Fruit fly (Drosophila melanogaster) whole organism, embryonic: ENCODE results near the gene ind.
A peak's percentile ranks its signal among the peaks of the same experiment; 100 is the strongest.

Experiments used
- B-H2 ChIP-seq: fragments of 200-800 bp; sonication (Bioruptor generic); optimal IDR thresholded peaks from 2 replicates; lab custom pipeline; 2018; ENCODE audit warnings: missing biosample characterization, mild to moderate bottlenecking, missing genetic modification characterization
- Blimp-1 ChIP-seq: fragments of 200-800 bp; sonication (Bioruptor generic); optimal IDR thresholded peaks from 3 replicates; lab custom pipeline; 2018; ENCODE audit warnings: missing biosample characterization, missing genetic modification characterization, mild to moderate bottlenecking, moderate library complexity, missing genetic modification reagents
- CG10267 ChIP-seq: fragments of 200-800 bp; sonication (Bioruptor generic); optimal IDR thresholded peaks from 2 replicates; lab custom pipeline; 2018; ENCODE audit warnings: missing biosample characterization, mild to moderate bottlenecking, missing genetic modification characterization, moderate library complexity
- CG10462 ChIP-seq: fragments of 200-800 bp; sonication (Bioruptor generic); optimal IDR thresholded peaks from 2 replicates; lab custom pipeline; 2016; ENCODE audit warnings: missing biosample characterization, missing genetic modification characterization
- CG10959 ChIP-seq: fragments of 200-800 bp; sonication (Bioruptor generic); IDR thresholded peaks from 2 replicates; pipeline ENCODE4 v1.3.6; 2022; ENCODE audit warnings: missing biosample characterization, missing genetic modification characterization
- CG12155 ChIP-seq: fragments of 200-800 bp; sonication (Bioruptor generic); optimal IDR thresholded peaks from 3 replicates; lab custom pipeline; 2016; ENCODE audit warnings: missing biosample characterization, missing genetic modification characterization
- CG12391 ChIP-seq: fragments of 200-800 bp; sonication (Bioruptor generic); optimal IDR thresholded peaks from 3 replicates; lab custom pipeline; 2018; ENCODE audit warnings: missing biosample characterization, mild to moderate bottlenecking, missing genetic modification characterization, moderate library complexity
- CG12744 ChIP-seq: fragments of 200-800 bp; sonication (Bioruptor generic); optimal IDR thresholded peaks from 2 replicates; lab custom pipeline; 2016; ENCODE audit warnings: missing biosample characterization, missing genetic modification characterization
- CG13296 ChIP-seq: fragments of 200-800 bp; sonication (Bioruptor generic); optimal IDR thresholded peaks from 3 replicates; lab custom pipeline; 2018; ENCODE audit warnings: missing biosample characterization, mild to moderate bottlenecking, missing genetic modification characterization
- CG15011 ChIP-seq: fragments of 200-800 bp; sonication (Bioruptor generic); optimal IDR thresholded peaks from 3 replicates; lab custom pipeline; 2018; ENCODE audit warnings: missing biosample characterization, mild to moderate bottlenecking, missing genetic modification characterization
- CG1529 ChIP-seq: fragments of 200-800 bp; sonication (Bioruptor generic); optimal IDR thresholded peaks from 3 replicates; lab custom pipeline; 2018; ENCODE audit warnings: missing biosample characterization, missing genetic modification characterization
- CG15601 ChIP-seq: fragments of 200-800 bp; sonication (Bioruptor generic); optimal IDR thresholded peaks from 3 replicates; lab custom pipeline; 2019; ENCODE audit warnings: missing biosample characterization, mild to moderate bottlenecking, missing genetic modification characterization, moderate library complexity
- CG1603 ChIP-seq: fragments of 200-800 bp; sonication (Bioruptor generic); optimal IDR thresholded peaks from 2 replicates; lab custom pipeline; 2019; ENCODE audit warnings: missing biosample characterization, mild to moderate bottlenecking, missing genetic modification characterization, moderate library complexity
- CG17328 ChIP-seq: fragments of 200-800 bp; sonication (Bioruptor generic); IDR thresholded peaks from 2 replicates; pipeline ENCODE4 v1.3.6; 2022; ENCODE audit warnings: missing biosample characterization, missing genetic modification characterization
- CG2199 ChIP-seq: fragments of 200-800 bp; sonication (Bioruptor generic); IDR thresholded peaks from 3 replicates; pipeline ENCODE4 v1.3.6; 2022; ENCODE audit warnings: missing biosample characterization, missing genetic modification characterization
- CG30020 ChIP-seq: fragments of 200-800 bp; optimal IDR thresholded peaks from 2 replicates; lab custom pipeline; 2019; ENCODE audit warnings: missing biosample characterization, mild to moderate bottlenecking, missing genetic modification characterization, moderate library complexity
- CG32532 ChIP-seq: fragments of 200-800 bp; sonication (Bioruptor generic); IDR thresholded peaks from 2 replicates; pipeline ENCODE4 v1.3.6; 2022; ENCODE audit warnings: missing biosample characterization, missing genetic modification characterization
- CG3847 ChIP-seq: fragments of 200-800 bp; sonication (Bioruptor generic); IDR thresholded peaks from 2 replicates; pipeline ENCODE4 v1.3.6; 2022; ENCODE audit warnings: missing biosample characterization, missing genetic modification characterization
- CG4707 ChIP-seq: fragments of 200-800 bp; sonication (Bioruptor generic); optimal IDR thresholded peaks from 2 replicates; lab custom pipeline; 2018; ENCODE audit warnings: missing biosample characterization, mild to moderate bottlenecking, missing genetic modification characterization, moderate library complexity
- CG4854 ChIP-seq: fragments of 200-800 bp; sonication (Bioruptor generic); optimal IDR thresholded peaks from 2 replicates; lab custom pipeline; 2016; ENCODE audit warnings: missing biosample characterization, missing genetic modification characterization, inconsistent platforms
- CG8478 ChIP-seq: fragments of >200 bp; optimal IDR thresholded peaks from 2 replicates; lab custom pipeline; 2018
- CG9932 ChIP-seq: fragments of 200-800 bp; sonication (Bioruptor generic); IDR thresholded peaks from 2 replicates; pipeline ENCODE4 v1.3.6; 2022; ENCODE audit warnings: missing biosample characterization, missing genetic modification characterization
- CHES-1-like ChIP-seq: fragments of 200-800 bp; sonication (Bioruptor generic); optimal IDR thresholded peaks from 2 replicates; lab custom pipeline; 2016; ENCODE audit warnings: missing biosample characterization, missing genetic modification characterization
- Eip74EF ChIP-seq, 2 experiments: fragments of 200-800 bp in 1 of 2; fragments of >200 bp in 1 of 2; sonication (Bioruptor generic) in 1 of 2; optimal IDR thresholded peaks; 2 replicates each; lab custom pipeline; 2017 to 2019; ENCODE audit warnings: missing biosample characterization in 2 of 2, missing genetic modification characterization in 2 of 2, mild to moderate bottlenecking in 1 of 2, moderate library complexity in 1 of 2
- HLH4C ChIP-seq: fragments of 200-800 bp; sonication (Bioruptor generic); IDR thresholded peaks from 3 replicates; pipeline ENCODE4 v1.3.6; 2022; ENCODE audit warnings: missing biosample characterization, missing genetic modification characterization; ENCODE audit not compliant: partially characterized antibody
- Hey ChIP-seq: fragments of 200-800 bp; sonication (Bioruptor generic); optimal IDR thresholded peaks from 3 replicates; lab custom pipeline; 2018; ENCODE audit warnings: missing biosample characterization, mild to moderate bottlenecking, missing genetic modification characterization
- Hmx ChIP-seq: fragments of 200-800 bp; sonication (Bioruptor generic); optimal IDR thresholded peaks from 2 replicates; lab custom pipeline; 2016; ENCODE audit warnings: missing biosample characterization, missing genetic modification characterization
- Mad ChIP-seq: fragments of 200-800 bp; sonication (Bioruptor generic); optimal IDR thresholded peaks from 2 replicates; lab custom pipeline; 2016; ENCODE audit warnings: missing biosample characterization, missing genetic modification characterization
- NC2α ChIP-seq: fragments of 200-800 bp; sonication (Bioruptor generic); optimal IDR thresholded peaks from 2 replicates; lab custom pipeline; 2016; ENCODE audit warnings: missing biosample characterization, missing genetic modification characterization
- NC2β ChIP-seq: fragments of 200-800 bp; sonication (Bioruptor generic); optimal IDR thresholded peaks from 2 replicates; lab custom pipeline; 2016; ENCODE audit warnings: missing biosample characterization, missing genetic modification characterization
- Nf-YA ChIP-seq: fragments of 200-800 bp; sonication (Bioruptor generic); IDR thresholded peaks from 2 replicates; pipeline ENCODE4 v1.3.6; 2022; ENCODE audit warnings: missing biosample characterization, missing genetic modification characterization
- Nf-YB ChIP-seq: fragments of 200-800 bp; sonication (Bioruptor generic); optimal IDR thresholded peaks from 3 replicates; lab custom pipeline; 2019; ENCODE audit warnings: missing biosample characterization, mild to moderate bottlenecking, missing genetic modification characterization, moderate library complexity
- Scr ChIP-seq: fragments of 200-800 bp; sonication (Bioruptor generic); IDR thresholded peaks from 2 replicates; pipeline ENCODE4 v1.3.6; 2022; ENCODE audit warnings: missing biosample characterization, missing genetic modification characterization; ENCODE audit not compliant: partially characterized antibody
- aop ChIP-seq: fragments of 200-800 bp; sonication (Bioruptor generic); IDR thresholded peaks from 2 replicates; pipeline ENCODE4 v1.3.6; 2022; ENCODE audit warnings: missing biosample characterization, missing genetic modification characterization
- ara ChIP-seq: fragments of 200-800 bp; sonication (Bioruptor generic); IDR thresholded peaks from 2 replicates; pipeline ENCODE4 v1.3.6; 2022; ENCODE audit warnings: missing biosample characterization, missing genetic modification characterization
- chif ChIP-seq, 2 experiments: fragments of 200-800 bp; sonication (Bioruptor generic); optimal IDR thresholded peaks; 3 replicates each; lab custom pipeline; 2016; ENCODE audit warnings: missing biosample characterization in 2 of 2, missing genetic modification characterization in 2 of 2
- hb ChIP-seq: fragments of 200-800 bp; sonication (Bioruptor generic); IDR thresholded peaks from 3 replicates; pipeline ENCODE4 v1.3.6; 2022; ENCODE audit warnings: missing biosample characterization, missing genetic modification characterization; ENCODE audit not compliant: partially characterized antibody
- hbn ChIP-seq: fragments of 200-800 bp; sonication (Bioruptor generic); IDR thresholded peaks from 2 replicates; pipeline ENCODE4 v1.3.6; 2022; ENCODE audit warnings: missing biosample characterization, missing genetic modification characterization; ENCODE audit not compliant: partially characterized antibody
- jigr1 ChIP-seq: fragments of 200-800 bp; sonication (Bioruptor generic); IDR thresholded peaks from 3 replicates; pipeline ENCODE4 v1.3.6; 2022; ENCODE audit warnings: missing biosample characterization, missing genetic modification characterization
- mld ChIP-seq: fragments of 200-800 bp; sonication (Bioruptor generic); IDR thresholded peaks from 3 replicates; pipeline ENCODE4 v1.3.6; 2022; ENCODE audit warnings: missing biosample characterization, missing genetic modification characterization; ENCODE audit not compliant: partially characterized antibody
- nom ChIP-seq: fragments of 200-800 bp; sonication (Bioruptor generic); optimal IDR thresholded peaks from 2 replicates; lab custom pipeline; 2017; ENCODE audit warnings: missing biosample characterization, missing genetic modification characterization, mild to moderate bottlenecking, moderate library complexity, missing genetic modification reagents
- org-1 ChIP-seq: fragments of 200-800 bp; sonication (Bioruptor generic); optimal IDR thresholded peaks from 2 replicates; lab custom pipeline; 2017; ENCODE audit warnings: missing biosample characterization, missing genetic modification characterization
- pum ChIP-seq: fragments of 200-800 bp; sonication (Bioruptor generic); optimal IDR thresholded peaks from 2 replicates; lab custom pipeline; 2016; ENCODE audit warnings: missing biosample characterization, missing genetic modification characterization
- row ChIP-seq: fragments of 200-800 bp; sonication (Bioruptor generic); IDR thresholded peaks from 3 replicates; pipeline ENCODE4 v1.3.6; 2022; ENCODE audit warnings: missing biosample characterization, missing genetic modification characterization
- salm ChIP-seq: fragments of 200-800 bp; sonication (Bioruptor generic); optimal IDR thresholded peaks from 2 replicates; lab custom pipeline; 2018; ENCODE audit warnings: missing biosample characterization, mild to moderate bottlenecking, missing genetic modification characterization
- sima ChIP-seq: fragments of 200-800 bp; sonication (Bioruptor generic); optimal IDR thresholded peaks from 2 replicates; lab custom pipeline; 2016; ENCODE audit warnings: missing biosample characterization, missing genetic modification characterization
- sr ChIP-seq: fragments of 200-800 bp; sonication (Bioruptor generic); IDR thresholded peaks from 3 replicates; pipeline ENCODE4 v1.3.6; 2022; ENCODE audit warnings: missing biosample characterization, missing genetic modification characterization
- ssp ChIP-seq: fragments of 200-800 bp; sonication (Bioruptor generic); IDR thresholded peaks from 2 replicates; pipeline ENCODE4 v1.3.6; 2022; ENCODE audit warnings: missing biosample characterization, missing genetic modification characterization
- toy ChIP-seq: fragments of 200-800 bp; sonication (Bioruptor generic); IDR thresholded peaks from 2 replicates; pipeline ENCODE4 v1.3.6; 2022; ENCODE audit warnings: missing biosample characterization, missing genetic modification characterization
- z ChIP-seq: fragments of 200-800 bp; sonication (Bioruptor generic); IDR thresholded peaks from 3 replicates; pipeline ENCODE4 v1.3.6; 2022; ENCODE audit warnings: missing biosample characterization, missing genetic modification characterization
- zf30C ChIP-seq: fragments of 200-800 bp; sonication (Bioruptor generic); optimal IDR thresholded peaks from 3 replicates; lab custom pipeline; 2018; ENCODE audit warnings: missing biosample characterization, mild to moderate bottlenecking, missing genetic modification characterization
- zfh1 ChIP-seq: fragments of 200-800 bp; sonication (Bioruptor generic); IDR thresholded peaks from 3 replicates; pipeline ENCODE4 v1.3.6; 2022; ENCODE audit warnings: missing biosample characterization, missing genetic modification characterization

ind gene

dm6 chr3L:15006825-15007224, 36.9 kb downstream of the ind start (continued):
- TF ChIP-seq sima (no peak), aop (GFP tag; lab: Robert Waterston, UW) (no peak), sr (no peak), Nf-YB (GFP tag; lab: Kevin White, UChicago) (no peak), CG2199 (GFP tag; lab: Robert Waterston, UW) (no peak), CG9932 (no peak), chif (GFP tag; optimal IDR thresholded peaks at IDR 0.05; lab: Kevin White, UChicago) (no peak), Mad (GFP tag; lab: Kevin White, UChicago) (no peak), CG10959 (GFP tag; lab: Robert Waterston, UW) (no peak), ara (GFP tag; lab: Robert Waterston, UW) (peak; percentile 39; the same call in 1 of the 2 replicates), z (0 out of 3 replicates have a peak, but pooled peaks have one; percentile 30), CG1603 (tag; lab: Kevin White, UChicago) (peak; percentile 66), zf30C (GFP tag; lab: Kevin White, UChicago) (no peak), CG12391 (tag; lab: Kevin White, UChicago) (peak; percentile 9), CG1529 (GFP tag; lab: Kevin White, UChicago) (no peak), Hey (tag; lab: Kevin White, UChicago) (no peak), NC2β (no peak), toy (no peak), CG15011 (GFP tag; lab: Kevin White, UChicago) (no peak), CG17328 (GFP tag; lab: Robert Waterston, UW) (no peak; the same call in 1 of the 2 replicates), nom (GFP tag; lab: Kevin White, UChicago) (peak; percentile 26), CG30020 (tag; lab: Kevin White, UChicago) (no peak), mld (GFP tag; lab: Robert Waterston, UW) (no peak), CHES-1-like (no peak), row (GFP tag; lab: Robert Waterston, UW) (peak; percentile 36; the same call in 1 of the 3 replicates), CG3847 (no peak), CG13296 (GFP tag; lab: Kevin White, UChicago) (no peak), org-1 (GFP tag; lab: Kevin White, UChicago) (no peak), B-H2 (GFP tag; lab: Kevin White, UChicago) (no peak), CG4854 (GFP tag; lab: Kevin White, UChicago) (no peak), pum (GFP tag; lab: Kevin White, UChicago) (no peak), jigr1 (GFP tag; lab: Robert Waterston, UW) (no peak), CG10267 (tag; lab: Kevin White, UChicago) (no peak), zfh1 (GFP tag; lab: Robert Waterston, UW) (no peak), CG15601 (tag; lab: Kevin White, UChicago) (no peak), CG8478 (no peak), CG10462 (GFP tag; lab: Kevin White, UChicago) (no peak), hbn (GFP tag; lab: Robert Waterston, UW) (no peak), hb (GFP tag; lab: Robert Waterston, UW) (no peak), CG12155 (GFP tag; lab: Kevin White, UChicago) (no peak), HLH4C (GFP tag; lab: Robert Waterston, UW) (no peak), CG32532 (GFP tag; lab: Robert Waterston, UW) (no peak), Eip74EF (GFP tag; optimal IDR thresholded peaks at IDR 0.05; lab: Kevin White, UChicago) (no peak), ssp (GFP tag; lab: Robert Waterston, UW) (no peak), CG12744 (GFP tag; lab: Kevin White, UChicago) (no peak), Hmx (GFP tag; lab: Kevin White, UChicago) (no peak), NC2α (GFP tag; lab: Kevin White, UChicago) (no peak), Blimp-1 (GFP tag; lab: Kevin White, UChicago) (peak; percentile 42), salm (tag; lab: Kevin White, UChicago) (no peak), Nf-YA (GFP tag; lab: Robert Waterston, UW) (no peak), CG4707 (no peak), Scr (GFP tag; lab: Robert Waterston, UW) (no peak)
